Fruit fly (Drosophila melanogaster) whole organism, embryonic: ENCODE data around the gene CG17637.
A peak's percentile ranks its signal among the peaks of the same experiment; 100 is the strongest.

Experiments used
- Atf6 ChIP-seq: fragments of 200-800 bp; sonication (Bioruptor generic); IDR thresholded peaks from 2 replicates; pipeline ENCODE4 v1.3.6; 2022; ENCODE audit warnings: missing biosample characterization, missing genetic modification characterization
- CG10147 ChIP-seq: fragments of 200-800 bp; sonication (Bioruptor generic); optimal IDR thresholded peaks from 2 replicates; lab custom pipeline; 2019; ENCODE audit warnings: missing biosample characterization, mild to moderate bottlenecking, missing genetic modification characterization, moderate library complexity
- CG1024 ChIP-seq: fragments of 200-800 bp; sonication (Bioruptor generic); IDR thresholded peaks from 2 replicates; pipeline ENCODE4 v1.3.6; 2022; ENCODE audit warnings: missing biosample characterization, missing genetic modification characterization
- CG11504 ChIP-seq: fragments of 200-800 bp; sonication (Bioruptor generic); optimal IDR thresholded peaks from 3 replicates; lab custom pipeline; 2019; ENCODE audit warnings: missing biosample characterization, mild to moderate bottlenecking, missing genetic modification characterization, moderate library complexity
- CG12071 ChIP-seq: fragments of 200-800 bp; sonication (Bioruptor generic); optimal IDR thresholded peaks from 3 replicates; lab custom pipeline; 2018; ENCODE audit warnings: missing biosample characterization, mild to moderate bottlenecking, missing genetic modification characterization
- CG14710 ChIP-seq: fragments of 200-800 bp; sonication (Bioruptor generic); optimal IDR thresholded peaks from 3 replicates; lab custom pipeline; 2019; ENCODE audit warnings: missing biosample characterization, mild to moderate bottlenecking, missing genetic modification characterization, moderate library complexity
- CG1529 ChIP-seq: fragments of 200-800 bp; sonication (Bioruptor generic); optimal IDR thresholded peaks from 3 replicates; lab custom pipeline; 2018; ENCODE audit warnings: missing biosample characterization, missing genetic modification characterization
- CG16863 ChIP-seq: fragments of 200-800 bp; sonication (Bioruptor generic); optimal IDR thresholded peaks from 3 replicates; lab custom pipeline; 2016; ENCODE audit warnings: missing biosample characterization, missing genetic modification characterization
- CG17568 ChIP-seq: fragments of 200-800 bp; sonication (Bioruptor generic); optimal IDR thresholded peaks from 2 replicates; lab custom pipeline; 2018; ENCODE audit warnings: missing biosample characterization, mild to moderate bottlenecking, missing genetic modification characterization, moderate library complexity
- CG2120 ChIP-seq: fragments of 200-800 bp; sonication (Bioruptor generic); optimal IDR thresholded peaks from 3 replicates; lab custom pipeline; 2016; ENCODE audit warnings: missing biosample characterization, missing genetic modification characterization
- CG32532 ChIP-seq: fragments of 200-800 bp; sonication (Bioruptor generic); IDR thresholded peaks from 2 replicates; pipeline ENCODE4 v1.3.6; 2022; ENCODE audit warnings: missing biosample characterization, missing genetic modification characterization
- CG33213 ChIP-seq: fragments of 200-800 bp; sonication (Bioruptor generic); optimal IDR thresholded peaks from 3 replicates; lab custom pipeline; 2016; ENCODE audit warnings: missing biosample characterization, missing genetic modification characterization
- CG5245 ChIP-seq: fragments of 200-800 bp; sonication (Bioruptor generic); optimal IDR thresholded peaks from 3 replicates; lab custom pipeline; 2016; ENCODE audit warnings: missing biosample characterization, missing genetic modification characterization
- CG6254 ChIP-seq: fragments of 200-800 bp; sonication (Bioruptor generic); optimal IDR thresholded peaks from 3 replicates; lab custom pipeline; 2017; ENCODE audit warnings: mild to moderate bottlenecking, missing biosample characterization, missing genetic modification reagents, missing genetic modification characterization
- CG6813 ChIP-seq: fragments of 200-800 bp; sonication (Bioruptor generic); optimal IDR thresholded peaks from 2 replicates; lab custom pipeline; 2017; ENCODE audit warnings: missing biosample characterization, missing genetic modification characterization, mild to moderate bottlenecking, moderate library complexity, missing genetic modification reagents
- CG9215 ChIP-seq: fragments of 200-800 bp; sonication (Bioruptor generic); IDR thresholded peaks from 2 replicates; pipeline ENCODE4 v1.3.6; 2022; ENCODE audit warnings: missing biosample characterization, missing genetic modification characterization
- CG9609 ChIP-seq: fragments of 200-800 bp; sonication (Bioruptor generic); optimal IDR thresholded peaks from 3 replicates; lab custom pipeline; 2016; ENCODE audit warnings: missing biosample characterization, missing genetic modification characterization
- CG9932 ChIP-seq: fragments of 200-800 bp; sonication (Bioruptor generic); IDR thresholded peaks from 2 replicates; pipeline ENCODE4 v1.3.6; 2022; ENCODE audit warnings: missing biosample characterization, missing genetic modification characterization
- Chrac-16 ChIP-seq: fragments of 200-800 bp; sonication (Bioruptor generic); optimal IDR thresholded peaks from 3 replicates; lab custom pipeline; 2016; ENCODE audit warnings: missing biosample characterization, missing genetic modification characterization
- Dip2 ChIP-seq: fragments of 200-800 bp; sonication (Bioruptor generic); IDR thresholded peaks from 2 replicates; pipeline ENCODE4 v1.3.6; 2022; ENCODE audit warnings: missing biosample characterization, missing genetic modification characterization
- E2f1 ChIP-seq: fragments of 200-800 bp; sonication (Bioruptor generic); IDR thresholded peaks from 2 replicates; pipeline ENCODE4 v1.3.6; 2022; ENCODE audit warnings: missing biosample characterization, missing genetic modification characterization
- ERR ChIP-seq: fragments of 200-800 bp; sonication (Bioruptor generic); optimal IDR thresholded peaks from 2 replicates; lab custom pipeline; 2016; ENCODE audit warnings: missing biosample characterization, missing genetic modification characterization
- Fer1 ChIP-seq: fragments of 200-800 bp; sonication (Bioruptor generic); optimal IDR thresholded peaks from 2 replicates; lab custom pipeline; 2017; ENCODE audit warnings: missing biosample characterization, mild to moderate bottlenecking, missing genetic modification characterization
- HLH4C ChIP-seq: fragments of 200-800 bp; sonication (Bioruptor generic); IDR thresholded peaks from 3 replicates; pipeline ENCODE4 v1.3.6; 2022; ENCODE audit warnings: missing biosample characterization, missing genetic modification characterization; ENCODE audit not compliant: partially characterized antibody
- Hr39 ChIP-seq: fragments of >200 bp; optimal IDR thresholded peaks from 2 replicates; lab custom pipeline; 2017
- Optix ChIP-seq: fragments of 200-800 bp; sonication (Bioruptor generic); IDR thresholded peaks from 3 replicates; pipeline ENCODE4 v1.3.6; 2022; ENCODE audit warnings: missing biosample characterization, missing genetic modification characterization
- Rfx ChIP-seq: fragments of 200-800 bp; sonication (Bioruptor generic); IDR thresholded peaks from 2 replicates; pipeline ENCODE4 v1.3.6; 2022; ENCODE audit warnings: missing biosample characterization, missing genetic modification characterization
- Side ChIP-seq: fragments of 200-800 bp; sonication (Bioruptor generic); optimal IDR thresholded peaks from 2 replicates; lab custom pipeline; 2016; ENCODE audit warnings: missing biosample characterization, missing genetic modification characterization
- Spps ChIP-seq: fragments of 200-800 bp; sonication (Bioruptor generic); optimal IDR thresholded peaks from 2 replicates; lab custom pipeline; 2018; ENCODE audit warnings: missing biosample characterization, mild to moderate bottlenecking, missing genetic modification characterization
- Xrp1 ChIP-seq: fragments of 200-800 bp; sonication (Bioruptor generic); IDR thresholded peaks from 2 replicates; pipeline ENCODE4 v1.3.6; 2022; ENCODE audit warnings: missing biosample characterization, missing genetic modification characterization
- ci ChIP-seq: fragments of 200-800 bp; sonication (Bioruptor generic); IDR thresholded peaks from 3 replicates; pipeline ENCODE4 v1.3.6; 2022; ENCODE audit warnings: missing biosample characterization, missing genetic modification characterization
- esg ChIP-seq: fragments of 200-800 bp; sonication (Bioruptor generic); conservative IDR thresholded peaks from 2 replicates; pipeline ENCODE4 v1.3.6; 2022; ENCODE audit warnings: missing biosample characterization, missing genetic modification characterization
- ftz-f1 ChIP-seq: fragments of 200-800 bp; sonication (Bioruptor generic); optimal IDR thresholded peaks from 2 replicates; lab custom pipeline; 2016; ENCODE audit warnings: missing biosample characterization, missing genetic modification characterization
- h ChIP-seq: fragments of >200 bp; optimal IDR thresholded peaks from 2 replicates; lab custom pipeline; 2017
- ham ChIP-seq: fragments of 200-800 bp; sonication (Bioruptor generic); IDR thresholded peaks from 2 replicates; pipeline ENCODE4 v1.3.6; 2022; ENCODE audit warnings: missing biosample characterization, missing genetic modification characterization
- hbn ChIP-seq: fragments of 200-800 bp; sonication (Bioruptor generic); IDR thresholded peaks from 2 replicates; pipeline ENCODE4 v1.3.6; 2022; ENCODE audit warnings: missing biosample characterization, missing genetic modification characterization; ENCODE audit not compliant: partially characterized antibody
- kay ChIP-seq: fragments of 200-800 bp; sonication (Bioruptor generic); optimal IDR thresholded peaks from 2 replicates; lab custom pipeline; 2016; ENCODE audit warnings: missing biosample characterization, missing genetic modification characterization
- klu ChIP-seq: fragments of 200-800 bp; sonication (Bioruptor generic); IDR thresholded peaks from 2 replicates; pipeline ENCODE4 v1.3.6; 2022; ENCODE audit warnings: missing biosample characterization, missing genetic modification characterization
- lbe ChIP-seq: fragments of 200-800 bp; sonication (Bioruptor generic); optimal IDR thresholded peaks from 2 replicates; lab custom pipeline; 2016; ENCODE audit warnings: missing biosample characterization, mild to moderate bottlenecking, missing genetic modification characterization
- luna ChIP-seq: fragments of 200-800 bp; sonication (Bioruptor generic); optimal IDR thresholded peaks from 2 replicates; lab custom pipeline; 2016; ENCODE audit warnings: missing biosample characterization, missing genetic modification characterization
- mirr ChIP-seq: fragments of 200-800 bp; sonication (Bioruptor generic); optimal IDR thresholded peaks from 3 replicates; lab custom pipeline; 2018; ENCODE audit warnings: missing biosample characterization, mild to moderate bottlenecking, missing genetic modification characterization
- phol ChIP-seq: fragments of 200-800 bp; sonication (Bioruptor generic); optimal IDR thresholded peaks from 3 replicates; lab custom pipeline; 2018; ENCODE audit warnings: missing biosample characterization, mild to moderate bottlenecking, missing genetic modification characterization, moderate library complexity
- pita ChIP-seq: fragments of 200-800 bp; sonication (Bioruptor generic); optimal IDR thresholded peaks from 2 replicates; lab custom pipeline; 2017; ENCODE audit warnings: missing biosample characterization, mild to moderate bottlenecking, missing genetic modification characterization
- psq ChIP-seq: fragments of 200-800 bp; sonication (Bioruptor generic); optimal IDR thresholded peaks from 2 replicates; lab custom pipeline; 2017; ENCODE audit warnings: missing biosample characterization, missing genetic modification characterization
- sim ChIP-seq: fragments of 200-800 bp; sonication (Bioruptor generic); IDR thresholded peaks from 2 replicates; pipeline ENCODE4 v1.3.6; 2022; ENCODE audit warnings: missing biosample characterization, missing genetic modification characterization
- slou ChIP-seq: fragments of 200-800 bp; sonication (Bioruptor generic); optimal IDR thresholded peaks from 3 replicates; lab custom pipeline; 2016; ENCODE audit warnings: missing biosample characterization, missing genetic modification characterization
- slp2 ChIP-seq: fragments of 200-800 bp; sonication (Bioruptor generic); optimal IDR thresholded peaks from 2 replicates; lab custom pipeline; 2016; ENCODE audit warnings: missing biosample characterization, missing genetic modification characterization
- ssp ChIP-seq: fragments of 200-800 bp; sonication (Bioruptor generic); IDR thresholded peaks from 2 replicates; pipeline ENCODE4 v1.3.6; 2022; ENCODE audit warnings: missing biosample characterization, missing genetic modification characterization
- unc-4 ChIP-seq: fragments of 200-800 bp; sonication (Bioruptor generic); IDR thresholded peaks from 2 replicates; pipeline ENCODE4 v1.3.6; 2022; ENCODE audit warnings: missing biosample characterization, missing genetic modification characterization; ENCODE audit not compliant: partially characterized antibody
- vfl ChIP-seq: fragments of 200-800 bp; sonication (Bioruptor generic); optimal IDR thresholded peaks from 2 replicates; lab custom pipeline; 2016; ENCODE audit warnings: missing biosample characterization, missing genetic modification characterization
- zfh1 ChIP-seq: fragments of 200-800 bp; sonication (Bioruptor generic); IDR thresholded peaks from 3 replicates; pipeline ENCODE4 v1.3.6; 2022; ENCODE audit warnings: missing biosample characterization, missing genetic modification characterization

CG17637 gene

DNA sequence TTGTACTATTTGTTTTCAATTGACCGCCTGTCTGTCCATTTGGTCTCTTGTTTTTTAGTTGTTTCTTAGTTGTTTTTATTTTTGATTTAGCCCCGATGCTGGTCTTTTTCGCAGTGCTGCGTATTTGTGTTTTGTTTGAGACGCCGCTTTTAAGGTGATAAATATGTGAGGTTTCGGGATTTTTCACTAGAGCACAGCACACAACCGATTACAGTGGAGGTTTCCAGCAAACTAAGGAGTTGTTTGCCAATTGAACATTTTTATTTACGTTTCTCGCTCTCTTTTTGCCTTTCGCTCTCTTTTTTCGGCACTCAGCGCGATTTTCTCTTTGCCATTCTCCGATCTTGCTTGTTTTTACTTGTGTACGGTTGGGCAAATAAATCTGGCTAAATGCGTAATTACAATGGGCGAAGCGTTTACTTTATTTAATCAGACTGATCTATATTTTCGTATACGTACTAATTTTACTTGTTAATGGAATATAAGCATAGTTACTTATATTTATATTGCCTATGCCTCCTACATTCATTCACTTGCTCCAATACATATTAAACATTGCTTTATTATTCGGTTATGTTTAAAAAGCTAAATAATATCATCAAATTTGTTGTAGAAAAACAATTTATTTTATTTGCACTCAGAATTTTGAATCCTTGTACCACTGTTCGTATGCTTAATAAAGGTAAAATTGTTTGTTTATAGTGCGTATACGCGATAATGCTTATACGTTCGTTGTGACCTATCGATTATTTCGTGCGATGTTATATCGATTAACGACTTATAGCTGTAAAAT lies 36.4 kb downstream of the CG17637 start, which contains the start of gene Rcd2 (continued):
- peak; percentile 75; the same call in 1 of the 2 replicates for TF ChIP-seq CG9215
- TF ChIP-seq CG17568 (GFP tag; lab: Kevin White, UChicago) = peak; percentile 85
- no peak for TF ChIP-seq CG16863 (GFP tag; lab: Kevin White, UChicago)
- TF ChIP-seq CG14710 (tag; lab: Kevin White, UChicago) = peak; percentile 51
- TF ChIP-seq Spps (tag; lab: Kevin White, UChicago) = peak; percentile 21
- TF ChIP-seq ftz-f1 (GFP tag; lab: Kevin White, UChicago) = no peak
- TF ChIP-seq psq (GFP tag; lab: Kevin White, UChicago) = peak; percentile 47
- TF ChIP-seq luna (GFP tag; lab: Kevin White, UChicago) = no peak
- peak; percentile 91 for TF ChIP-seq Fer1 (GFP tag; lab: Kevin White, UChicago)
- peak; percentile 86 for TF ChIP-seq Atf6
- TF ChIP-seq CG9932 (GFP tag; lab: Robert Waterston, UW) = peak; percentile 86
- no peak for TF ChIP-seq CG1024 (GFP tag; lab: Robert Waterston, UW)
- no peak for TF ChIP-seq Optix (GFP tag; lab: Robert Waterston, UW)
- no peak for TF ChIP-seq ERR (GFP tag; lab: Kevin White, UChicago)
- TF ChIP-seq Xrp1 (GFP tag; lab: Robert Waterston, UW) = peak; percentile 77
- TF ChIP-seq slou (GFP tag; lab: Kevin White, UChicago) = peak; percentile 31
- TF ChIP-seq slp2 = peak; percentile 54
- no peak for TF ChIP-seq h (lab: Kevin White, UChicago)
- TF ChIP-seq hbn (GFP tag; lab: Robert Waterston, UW) = peak; percentile 90
- no peak for TF ChIP-seq Side
- peak; percentile 66 for TF ChIP-seq phol
- peak; percentile 73 for TF ChIP-seq CG6813 (GFP tag; lab: Kevin White, UChicago)
- TF ChIP-seq ssp (GFP tag; lab: Robert Waterston, UW) = no peak
- TF ChIP-seq CG11504 (tag; lab: Kevin White, UChicago) = peak; percentile 89
- peak; percentile 50 for TF ChIP-seq CG1529 (GFP tag; lab: Kevin White, UChicago)
- peak; percentile 85 for TF ChIP-seq Rfx (GFP tag; lab: Robert Waterston, UW)
- TF ChIP-seq pita = no peak
- no peak for TF ChIP-seq lbe
- peak; percentile 91 for TF ChIP-seq CG2120 (GFP tag; lab: Kevin White, UChicago)
- peak; percentile 89 for TF ChIP-seq unc-4 (GFP tag; lab: Robert Waterston, UW)
- TF ChIP-seq Dip2 (GFP tag; lab: Robert Waterston, UW) = no peak
- peak; percentile 64 for TF ChIP-seq klu (GFP tag; lab: Robert Waterston, UW)
- TF ChIP-seq sim (GFP tag; lab: Robert Waterston, UW) = no peak
- TF ChIP-seq CG12071 (GFP tag; lab: Kevin White, UChicago) = peak; percentile 84
- peak; percentile 93 for TF ChIP-seq CG32532 (GFP tag; lab: Robert Waterston, UW)
- peak; percentile 86 for TF ChIP-seq HLH4C (GFP tag; lab: Robert Waterston, UW)
- TF ChIP-seq CG5245 (GFP tag; lab: Kevin White, UChicago) = peak; percentile 6
- TF ChIP-seq CG6254 = peak; percentile 60
- no peak for TF ChIP-seq CG33213 (GFP tag; lab: Kevin White, UChicago)
- TF ChIP-seq E2f1 (GFP tag; lab: Robert Waterston, UW) = peak; percentile 76; the same call in 1 of the 2 replicates
- no peak for TF ChIP-seq ham (GFP tag; lab: Robert Waterston, UW)
- TF ChIP-seq Chrac-16 (GFP tag; lab: Kevin White, UChicago) = no peak
- no peak for TF ChIP-seq Hr39 (lab: Kevin White, UChicago)
- peak; percentile 35 for TF ChIP-seq CG9609 (GFP tag; lab: Kevin White, UChicago)
- peak; percentile 93 for TF ChIP-seq CG10147
- peak; percentile 44 for TF ChIP-seq kay (GFP tag; lab: Kevin White, UChicago)
- peak; percentile 77 for TF ChIP-seq mirr (GFP tag; lab: Kevin White, UChicago)
- TF ChIP-seq ci = peak; percentile 51; the same call in 2 of the 3 replicates
- peak; percentile 30 for TF ChIP-seq vfl (GFP tag; lab: Kevin White, UChicago)
- TF ChIP-seq zfh1 (GFP tag; lab: Robert Waterston, UW) = peak; percentile 59; the same call in 1 of the 3 replicates
- peak; percentile 60 for TF ChIP-seq esg
